Fruit fly (Drosophila melanogaster) whole organism, embryonic: ENCODE measurements around the gene CG5808.
A peak's percentile ranks its signal among the peaks of the same experiment; 100 is the strongest.

Experiments
- Ada2b ChIP-seq: fragments of 200-800 bp; sonication (Bioruptor generic); IDR thresholded peaks from 2 replicates; pipeline ENCODE4 v1.3.6; 2022; ENCODE audit warnings: missing biosample characterization, missing genetic modification characterization
- Adf1 ChIP-seq: fragments of 200-800 bp; sonication (Bioruptor generic); IDR thresholded peaks from 2 replicates; pipeline ENCODE4 v1.3.6; 2022; ENCODE audit warnings: missing biosample characterization, missing genetic modification characterization
- CG10147 ChIP-seq: fragments of 200-800 bp; sonication (Bioruptor generic); optimal IDR thresholded peaks from 2 replicates; lab custom pipeline; 2019; ENCODE audit warnings: missing biosample characterization, mild to moderate bottlenecking, missing genetic modification characterization, moderate library complexity
- CG1024 ChIP-seq: fragments of 200-800 bp; sonication (Bioruptor generic); IDR thresholded peaks from 2 replicates; pipeline ENCODE4 v1.3.6; 2022; ENCODE audit warnings: missing biosample characterization, missing genetic modification characterization
- CG11723 ChIP-seq: fragments of 200-800 bp; sonication (Bioruptor generic); optimal IDR thresholded peaks from 2 replicates; lab custom pipeline; 2017; ENCODE audit warnings: missing biosample characterization, mild to moderate bottlenecking, missing genetic modification characterization
- CG13424 ChIP-seq: fragments of 200-800 bp; sonication (Bioruptor generic); optimal IDR thresholded peaks from 2 replicates; lab custom pipeline; 2019; ENCODE audit warnings: missing biosample characterization, mild to moderate bottlenecking, missing genetic modification characterization, moderate library complexity
- CG14667 ChIP-seq: fragments of 200-800 bp; sonication (Bioruptor generic); IDR thresholded peaks from 2 replicates; pipeline ENCODE4 v1.3.6; 2022; ENCODE audit warnings: missing biosample characterization, missing genetic modification characterization
- CG14710 ChIP-seq: fragments of 200-800 bp; sonication (Bioruptor generic); optimal IDR thresholded peaks from 3 replicates; lab custom pipeline; 2019; ENCODE audit warnings: missing biosample characterization, mild to moderate bottlenecking, missing genetic modification characterization, moderate library complexity
- CG15073 ChIP-seq: fragments of 200-800 bp; sonication (Bioruptor generic); optimal IDR thresholded peaks from 2 replicates; lab custom pipeline; 2016; ENCODE audit warnings: missing biosample characterization, missing genetic modification characterization
- CG17186 ChIP-seq: fragments of 200-800 bp; sonication (Bioruptor generic); optimal IDR thresholded peaks from 3 replicates; lab custom pipeline; 2017; ENCODE audit warnings: missing biosample characterization, missing genetic modification reagents, missing genetic modification characterization
- CG2120 ChIP-seq: fragments of 200-800 bp; sonication (Bioruptor generic); optimal IDR thresholded peaks from 3 replicates; lab custom pipeline; 2016; ENCODE audit warnings: missing biosample characterization, missing genetic modification characterization
- CG2712 ChIP-seq: fragments of 200-800 bp; optimal IDR thresholded peaks from 3 replicates; lab custom pipeline; 2019; ENCODE audit warnings: missing biosample characterization, mild to moderate bottlenecking, missing genetic modification characterization, moderate library complexity
- CG30403 ChIP-seq: fragments of 200-800 bp; sonication (Bioruptor generic); optimal IDR thresholded peaks from 3 replicates; lab custom pipeline; 2016; ENCODE audit warnings: missing biosample characterization, missing genetic modification characterization
- CG4360 ChIP-seq: fragments of 200-800 bp; sonication (Bioruptor generic); IDR thresholded peaks from 2 replicates; pipeline ENCODE4 v1.3.6; 2022; ENCODE audit warnings: missing biosample characterization, missing genetic modification characterization
- CG43689 ChIP-seq: fragments of 200-800 bp; sonication (Bioruptor generic); IDR thresholded peaks from 2 replicates; pipeline ENCODE4 v1.3.6; 2022; ENCODE audit warnings: missing biosample characterization, missing genetic modification characterization
- CG6683 ChIP-seq: fragments of 200-800 bp; sonication (Bioruptor generic); optimal IDR thresholded peaks from 2 replicates; lab custom pipeline; 2017; ENCODE audit warnings: missing biosample characterization, mild to moderate bottlenecking, missing genetic modification characterization, missing genetic modification reagents
- CG6689 ChIP-seq: fragments of 200-800 bp; sonication (Bioruptor generic); IDR thresholded peaks from 2 replicates; pipeline ENCODE4 v1.3.6; 2022; ENCODE audit warnings: missing biosample characterization, missing genetic modification characterization
- CG7357 ChIP-seq: fragments of 200-800 bp; sonication (Bioruptor generic); IDR thresholded peaks from 3 replicates; pipeline ENCODE4 v1.3.6; 2022; ENCODE audit warnings: missing biosample characterization, missing genetic modification characterization
- CG8359 ChIP-seq: fragments of 200-800 bp; sonication (Bioruptor generic); optimal IDR thresholded peaks from 2 replicates; lab custom pipeline; 2017; ENCODE audit warnings: missing biosample characterization, mild to moderate bottlenecking, missing genetic modification characterization, borderline replicate concordance
- CG8924 ChIP-seq: fragments of 200-800 bp; optimal IDR thresholded peaks from 3 replicates; lab custom pipeline; 2019; ENCODE audit warnings: missing biosample characterization, mild to moderate bottlenecking, missing genetic modification characterization, moderate library complexity
- CG9215 ChIP-seq: fragments of 200-800 bp; sonication (Bioruptor generic); IDR thresholded peaks from 2 replicates; pipeline ENCODE4 v1.3.6; 2022; ENCODE audit warnings: missing biosample characterization, missing genetic modification characterization
- CG9876 ChIP-seq: fragments of 200-800 bp; sonication (Bioruptor generic); optimal IDR thresholded peaks from 2 replicates; lab custom pipeline; 2016; ENCODE audit warnings: missing biosample characterization, missing genetic modification characterization
- CHES-1-like ChIP-seq: fragments of 200-800 bp; sonication (Bioruptor generic); optimal IDR thresholded peaks from 2 replicates; lab custom pipeline; 2016; ENCODE audit warnings: missing biosample characterization, missing genetic modification characterization
- CoRest ChIP-seq: fragments of 200-800 bp; sonication (Bioruptor generic); optimal IDR thresholded peaks from 3 replicates; lab custom pipeline; 2018; ENCODE audit warnings: missing biosample characterization, mild to moderate bottlenecking, missing genetic modification characterization, moderate library complexity
- Dek ChIP-seq: fragments of 200-800 bp; sonication (Bioruptor generic); optimal IDR thresholded peaks from 3 replicates; lab custom pipeline; 2019; ENCODE audit warnings: missing biosample characterization, mild to moderate bottlenecking, missing genetic modification characterization, moderate library complexity
- Gug ChIP-seq: fragments of 200-800 bp; sonication (Bioruptor generic); IDR thresholded peaks from 4 replicates; pipeline ENCODE4 v1.3.6; 2022; ENCODE audit warnings: missing biosample characterization, missing genetic modification characterization
- HLH3B ChIP-seq: fragments of 200-800 bp; sonication (Bioruptor generic); IDR thresholded peaks from 2 replicates; pipeline ENCODE4 v1.3.6; 2022; ENCODE audit warnings: missing biosample characterization, missing genetic modification characterization
- Hmx ChIP-seq: fragments of 200-800 bp; sonication (Bioruptor generic); optimal IDR thresholded peaks from 2 replicates; lab custom pipeline; 2016; ENCODE audit warnings: missing biosample characterization, missing genetic modification characterization
- Hr78 ChIP-seq, 2 experiments: fragments of 200-800 bp in 1 of 2; fragments of >200 bp in 1 of 2; sonication (Bioruptor generic) in 1 of 2; optimal IDR thresholded peaks; 2 replicates each; lab custom pipeline; 2017 to 2019; ENCODE audit warnings: missing biosample characterization in 2 of 2, missing genetic modification characterization in 2 of 2, mild to moderate bottlenecking in 1 of 2, moderate library complexity in 1 of 2
- MTF-1 ChIP-seq: fragments of 200-800 bp; sonication (Bioruptor generic); optimal IDR thresholded peaks from 2 replicates; lab custom pipeline; 2018; ENCODE audit warnings: missing biosample characterization, mild to moderate bottlenecking, missing genetic modification characterization, borderline replicate concordance
- Myb ChIP-seq: fragments of 200-800 bp; sonication (Bioruptor generic); optimal IDR thresholded peaks from 2 replicates; lab custom pipeline; 2016; ENCODE audit warnings: missing biosample characterization, missing genetic modification characterization
- Oli ChIP-seq: fragments of 200-800 bp; sonication (Bioruptor generic); optimal IDR thresholded peaks from 2 replicates; lab custom pipeline; 2018; ENCODE audit warnings: missing biosample characterization, mild to moderate bottlenecking, missing genetic modification characterization, moderate library complexity
- Sin3A ChIP-seq: fragments of >200 bp; optimal IDR thresholded peaks from 2 replicates; lab custom pipeline; 2018
- Spps ChIP-seq: fragments of 200-800 bp; sonication (Bioruptor generic); optimal IDR thresholded peaks from 2 replicates; lab custom pipeline; 2018; ENCODE audit warnings: missing biosample characterization, mild to moderate bottlenecking, missing genetic modification characterization
- Sry-δ ChIP-seq: fragments of 200-800 bp; sonication (Bioruptor generic); optimal IDR thresholded peaks from 2 replicates; lab custom pipeline; 2016; ENCODE audit warnings: missing biosample characterization, missing genetic modification characterization
- Stat92E ChIP-seq, 3 experiments: fragments of >200 bp in 2 of 3; fragments of 200-800 bp in 1 of 3; sonication (Bioruptor generic) in 1 of 3; optimal IDR thresholded peaks; 2 replicates each; lab custom pipeline; 2017 to 2019; ENCODE audit warnings: missing biosample characterization in 3 of 3, missing genetic modification characterization in 3 of 3, mild to moderate bottlenecking in 1 of 3, moderate library complexity in 1 of 3
- Usf ChIP-seq: fragments of 200-800 bp; sonication (Bioruptor generic); optimal IDR thresholded peaks from 2 replicates; lab custom pipeline; 2017; ENCODE audit warnings: missing genotype, missing biosample characterization, missing genetic modification characterization
- Xrp1 ChIP-seq: fragments of 200-800 bp; sonication (Bioruptor generic); IDR thresholded peaks from 2 replicates; pipeline ENCODE4 v1.3.6; 2022; ENCODE audit warnings: missing biosample characterization, missing genetic modification characterization
- bigmax ChIP-seq: fragments of 200-800 bp; sonication (Bioruptor generic); optimal IDR thresholded peaks from 2 replicates; lab custom pipeline; 2018; ENCODE audit warnings: missing biosample characterization, mild to moderate bottlenecking, missing genetic modification characterization
- bowl ChIP-seq: fragments of 200-800 bp; sonication (Bioruptor generic); IDR thresholded peaks from 2 replicates; pipeline ENCODE4 v1.3.6; 2022; ENCODE audit warnings: missing biosample characterization, missing genetic modification characterization
- bsh ChIP-seq, 2 experiments: fragments of 200-800 bp; sonication (Bioruptor generic); optimal IDR thresholded peaks; 2 replicates each; lab custom pipeline; 2017 to 2018; ENCODE audit warnings: mild to moderate bottlenecking in 2 of 2, missing biosample characterization in 2 of 2, missing genetic modification characterization in 2 of 2, moderate library complexity in 1 of 2
- lab ChIP-seq: fragments of 200-800 bp; sonication (Bioruptor generic); optimal IDR thresholded peaks from 3 replicates; lab custom pipeline; 2017; ENCODE audit warnings: missing biosample characterization, missing genetic modification characterization, mild to moderate bottlenecking, moderate library complexity, missing genetic modification reagents
- maf-S ChIP-seq: fragments of 200-800 bp; sonication (Bioruptor generic); optimal IDR thresholded peaks from 2 replicates; lab custom pipeline; 2016; ENCODE audit warnings: missing biosample characterization, missing genetic modification characterization
- mam ChIP-seq: fragments of 200-800 bp; sonication (Bioruptor generic); optimal IDR thresholded peaks from 3 replicates; lab custom pipeline; 2016; ENCODE audit warnings: missing biosample characterization, missing genetic modification characterization
- sens ChIP-seq: fragments of 200-800 bp; sonication (Bioruptor generic); peaks from one replicate; lab custom pipeline; 2016; ENCODE audit warnings: missing biosample characterization, missing genetic modification characterization
- shn ChIP-seq: fragments of 200-800 bp; sonication (Bioruptor generic); optimal IDR thresholded peaks from 3 replicates; lab custom pipeline; 2016; ENCODE audit warnings: missing biosample characterization, missing genetic modification characterization
- sr ChIP-seq: fragments of 200-800 bp; sonication (Bioruptor generic); IDR thresholded peaks from 3 replicates; pipeline ENCODE4 v1.3.6; 2022; ENCODE audit warnings: missing biosample characterization, missing genetic modification characterization
- tio ChIP-seq: fragments of 200-800 bp; sonication (Bioruptor generic); optimal IDR thresholded peaks from 2 replicates; lab custom pipeline; 2017; ENCODE audit warnings: missing biosample characterization, missing genetic modification characterization, inconsistent platforms
- tup ChIP-seq: fragments of 200-800 bp; sonication (Bioruptor generic); optimal IDR thresholded peaks from 2 replicates; lab custom pipeline; 2016; ENCODE audit warnings: missing biosample characterization, mild to moderate bottlenecking, missing genetic modification characterization, moderate library complexity
- yki ChIP-seq: fragments of >200 bp; optimal IDR thresholded peaks from 3 replicates; lab custom pipeline; 2018

Gene CG5808

dm6 chr3R:24787042-24787565 lies 29.7 kb downstream of the CG5808 start, which contains the start of gene CG5805 (continued):
- TF ChIP-seq CG13424 = peak; percentile 57
- peak; percentile 85 for TF ChIP-seq CG17186 (GFP tag; lab: Kevin White, UChicago)
- TF ChIP-seq bigmax = peak; percentile 65
- TF ChIP-seq CG15073 (GFP tag; lab: Kevin White, UChicago) = no peak
- peak; percentile 72 for TF ChIP-seq CG1024 (GFP tag; lab: Robert Waterston, UW)
- peak; percentile 75 for TF ChIP-seq CHES-1-like (GFP tag; lab: Kevin White, UChicago)
- TF ChIP-seq sens (GFP tag; lab: Kevin White, UChicago) = peak; percentile 96
- TF ChIP-seq Sin3A = no peak
- peak; percentile 67 for TF ChIP-seq CG30403 (GFP tag; lab: Kevin White, UChicago)
- TF ChIP-seq sr = peak; percentile 81
- peak; percentile 86 for TF ChIP-seq CoRest (tag; lab: Kevin White, UChicago)
- no peak for TF ChIP-seq Hmx
- peak; percentile 74 for TF ChIP-seq CG9876
- peak; percentile 68 for TF ChIP-seq Spps (tag; lab: Kevin White, UChicago)
- TF ChIP-seq CG14710 (tag; lab: Kevin White, UChicago) = peak; percentile 80
- peak; percentile 40; the same call in 1 of the 2 replicates for TF ChIP-seq CG14667 (GFP tag; lab: Robert Waterston, UW)
- no peak for TF ChIP-seq yki
- TF ChIP-seq CG2120 (GFP tag; lab: Kevin White, UChicago) = peak; percentile 59
- peak; percentile 56 for TF ChIP-seq Sry-δ
- TF ChIP-seq Adf1 = peak; percentile 56; the same call in 1 of the 2 replicates
- TF ChIP-seq Oli (tag; lab: Kevin White, UChicago) = peak; percentile 69
- no peak for TF ChIP-seq tup
- peak; percentile 75 for TF ChIP-seq CG11723
- peak; percentile 80 for TF ChIP-seq CG10147 (GFP tag; lab: Kevin White, UChicago)
- TF ChIP-seq CG7357 (GFP tag; lab: Robert Waterston, UW) = peak; percentile 63; the same call in 2 of the 3 replicates
- peak; percentile 47 for TF ChIP-seq CG8924 (tag; lab: Kevin White, UChicago)
- no peak for TF ChIP-seq Gug (GFP tag; lab: Robert Waterston, UW)
- no peak for TF ChIP-seq tio
- TF ChIP-seq Ada2b (GFP tag; lab: Robert Waterston, UW) = peak; percentile 66; the same call in 1 of the 2 replicates
- TF ChIP-seq CG6689 = peak; percentile 70
- TF ChIP-seq CG4360 (GFP tag; lab: Robert Waterston, UW) = no peak
- TF ChIP-seq mam (GFP tag; lab: Kevin White, UChicago) = peak; percentile 61
- peak; percentile 90 for TF ChIP-seq MTF-1 (GFP tag; lab: Kevin White, UChicago)
- TF ChIP-seq HLH3B (GFP tag; lab: Robert Waterston, UW) = peak; percentile 63
- peak; percentile 72 for TF ChIP-seq Dek (tag; lab: Kevin White, UChicago)
- TF ChIP-seq CG6683 (GFP tag; lab: Kevin White, UChicago) = peak; percentile 76
- peak; percentile 79 for TF ChIP-seq CG8359 (GFP tag; lab: Kevin White, UChicago)
- TF ChIP-seq bowl (GFP tag; lab: Robert Waterston, UW) = peak; percentile 70; the same call in 1 of the 2 replicates
- peak; percentile 67 for TF ChIP-seq Usf
- TF ChIP-seq Stat92E (GFP tag; optimal IDR thresholded peaks at IDR 0.05; lab: Kevin White, UChicago) = peak in 1 of 3 experiments; percentile 40
- no peak for TF ChIP-seq Xrp1 (GFP tag; lab: Robert Waterston, UW)
- peak in 1 of 2 experiments; percentile 82 for TF ChIP-seq Hr78 (GFP tag; optimal IDR thresholded peaks at IDR 0.05; lab: Kevin White, UChicago)
- TF ChIP-seq lab (GFP tag; lab: Kevin White, UChicago) = peak; percentile 95
- peak; percentile 55 for TF ChIP-seq CG9215 (GFP tag; lab: Robert Waterston, UW)
- peak; percentile 76 for TF ChIP-seq CG43689 (GFP tag; lab: Robert Waterston, UW)
- TF ChIP-seq CG2712 (tag; lab: Kevin White, UChicago) = peak; percentile 70
- TF ChIP-seq shn = peak; percentile 56
- TF ChIP-seq maf-S (GFP tag; lab: Kevin White, UChicago) = peak; percentile 65
- TF ChIP-seq Myb (GFP tag; lab: Kevin White, UChicago) = peak; percentile 52
- peak in 1 of 2 experiments; percentile 72 for TF ChIP-seq bsh (GFP tag; optimal IDR thresholded peaks at IDR 0.05; lab: Kevin White, UChicago)
